Fruit fly (Drosophila melanogaster): ENCODE measurements around the gene Npc2f.

The Npc2f gene

DNA sequence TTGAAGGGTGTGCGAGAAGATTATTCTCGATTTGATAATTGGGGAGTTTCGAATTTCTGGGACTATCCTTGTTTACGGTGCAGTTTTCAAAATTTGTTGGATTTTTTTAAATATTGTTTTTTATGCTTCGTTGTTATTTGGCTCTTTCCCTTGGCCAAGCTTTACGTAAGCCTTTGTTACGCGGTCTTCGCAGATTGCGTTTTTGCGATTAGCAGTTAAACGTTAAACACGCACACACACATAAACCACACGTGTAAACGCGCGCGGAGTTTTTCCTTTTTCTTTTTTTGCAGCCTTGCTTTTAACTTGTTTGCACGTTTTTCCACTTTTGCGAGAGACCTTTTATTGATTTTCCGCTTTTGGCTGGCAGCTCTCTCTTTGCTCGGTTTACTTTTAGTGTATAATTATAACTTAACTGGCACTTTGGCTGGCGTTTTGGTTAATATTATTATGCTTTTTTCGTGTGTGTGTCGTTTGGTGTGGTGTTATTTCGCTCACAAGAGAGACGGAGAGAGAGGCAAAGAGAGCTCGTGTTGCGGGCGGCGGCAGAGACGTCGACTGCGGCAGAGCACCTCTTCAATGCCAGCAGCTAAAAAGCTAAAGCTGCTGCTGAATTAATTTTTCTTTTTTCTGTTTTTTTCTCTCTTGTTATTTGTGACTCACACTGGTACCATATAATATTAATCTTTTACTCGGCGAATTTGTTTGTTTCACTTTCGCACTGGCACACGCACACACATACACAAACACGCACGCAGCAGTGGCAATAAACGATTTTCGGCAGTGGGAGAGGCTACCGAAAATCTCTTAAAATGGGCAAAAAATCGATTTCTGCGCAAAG is 33.0 kb upstream of the Npc2f start:
- TF ChIP-seq lola (GFP tag; optimal IDR thresholded peaks at IDR 0.05) (peak; percentile 19), sage (GFP tag; optimal IDR thresholded peaks at IDR 0.05) (no peak), Dif (GFP tag; optimal IDR thresholded peaks at IDR 0.05; ENCODE audit: partially characterized antibody) (peak; percentile 56), Mio (GFP tag; optimal IDR thresholded peaks at IDR 0.05) (no peak), jim (GFP tag; optimal IDR thresholded peaks at IDR 0.05) (no peak), Hr83 (GFP tag; optimal IDR thresholded peaks at IDR 0.05; ENCODE audit: poor library complexity, severe bottlenecking) (no peak), Jra (GFP tag; optimal IDR thresholded peaks at IDR 0.05) (peak; percentile 15), Rel (GFP tag; optimal IDR thresholded peaks at IDR 0.05) (peak; percentile 60), Rel (tag; optimal IDR thresholded peaks at IDR 0.05) (no peak), rgr (GFP tag; optimal IDR thresholded peaks at IDR 0.05) (no peak), CG9705 (GFP tag; optimal IDR thresholded peaks at IDR 0.05) (no peak), dsf (GFP tag; optimal IDR thresholded peaks at IDR 0.05; ENCODE audit: borderline replicate concordance) (no peak), dl (GFP tag; optimal IDR thresholded peaks at IDR 0.05; ENCODE audit: insufficient read depth in 1 of 2, partially characterized antibody in 2 of 2) (peak in 1 of 2 experiments; percentile 60), CG32264 (GFP tag; optimal IDR thresholded peaks at IDR 0.05) (no peak), Dfd (GFP tag; optimal IDR thresholded peaks at IDR 0.05) (no peak)

dm6 chr3R:24105312-24105902 is 32.3 kb upstream of the Npc2f start, which contains the start of gene Syx1A:
Gene Syx1A (minus strand): TSS chr3R:24105763.
- TF ChIP-seq ey (GFP tag; optimal IDR thresholded peaks at IDR 0.05) (no peak), tai (GFP tag; optimal IDR thresholded peaks at IDR 0.05) (no peak), CG9705 (GFP tag; optimal IDR thresholded peaks at IDR 0.05) (no peak), Abd-B (GFP tag; optimal IDR thresholded peaks at IDR 0.05) (no peak), brk (GFP tag; optimal IDR thresholded peaks at IDR 0.05) (no peak), Rel (GFP tag; optimal IDR thresholded peaks at IDR 0.05) (no peak), Rel (tag; optimal IDR thresholded peaks at IDR 0.05) (peak; percentile 68), woc (GFP tag; optimal IDR thresholded peaks at IDR 0.05) (peak; percentile 6), rgr (GFP tag; optimal IDR thresholded peaks at IDR 0.05) (no peak), psq (GFP tag; optimal IDR thresholded peaks at IDR 0.05) (peak; percentile 100), OdsH (GFP tag; optimal IDR thresholded peaks at IDR 0.05) (no peak), Dfd (GFP tag; optimal IDR thresholded peaks at IDR 0.05) (no peak), GATAd (GFP tag; optimal IDR thresholded peaks at IDR 0.05) (no peak), sv (GFP tag; optimal IDR thresholded peaks at IDR 0.05) (no peak), pan (optimal IDR thresholded peaks at IDR 0.05) (no peak), Hr78 (GFP tag; optimal IDR thresholded peaks at IDR 0.05) (no peak), sage (GFP tag; optimal IDR thresholded peaks at IDR 0.05) (no peak), dl (GFP tag; optimal IDR thresholded peaks at IDR 0.05; ENCODE audit: insufficient read depth in 1 of 2, partially characterized antibody in 2 of 2) (no peak), Vsx2 (GFP tag; optimal IDR thresholded peaks at IDR 0.05; ENCODE audit: partially characterized antibody) (no peak), Hr83 (GFP tag; optimal IDR thresholded peaks at IDR 0.05; ENCODE audit: poor library complexity, severe bottlenecking) (no peak), Hnf4 (GFP tag; optimal IDR thresholded peaks at IDR 0.05) (peak; percentile 7), jim (GFP tag; optimal IDR thresholded peaks at IDR 0.05) (no peak), CrebA (GFP tag; optimal IDR thresholded peaks at IDR 0.05; ENCODE audit: borderline replicate concordance) (no peak), dsf (GFP tag; optimal IDR thresholded peaks at IDR 0.05; ENCODE audit: borderline replicate concordance) (no peak), usp (GFP tag; optimal IDR thresholded peaks at IDR 0.05) (no peak), fru (GFP tag; optimal IDR thresholded peaks at IDR 0.05) (peak; percentile 24), br (GFP tag; optimal IDR thresholded peaks at IDR 0.05) (peak; percentile 35), CG32264 (GFP tag; optimal IDR thresholded peaks at IDR 0.05) (no peak), Myc (optimal IDR thresholded peaks at IDR 0.05) (no peak), h (GFP tag; optimal IDR thresholded peaks at IDR 0.05) (peak; percentile 26), Sp1 (GFP tag; optimal IDR thresholded peaks at IDR 0.05) (peak; percentile 17), Dif (GFP tag; optimal IDR thresholded peaks at IDR 0.05; ENCODE audit: partially characterized antibody) (no peak), HLH106 (tag; optimal IDR thresholded peaks at IDR 0.05) (peak; percentile 23), dmrt93B (GFP tag; optimal IDR thresholded peaks at IDR 0.05) (no peak), Mio (GFP tag; optimal IDR thresholded peaks at IDR 0.05) (no peak), Jra (GFP tag; optimal IDR thresholded peaks at IDR 0.05) (no peak), N (GFP tag; optimal IDR thresholded peaks at IDR 0.05) (no peak), foxo (GFP tag; optimal IDR thresholded peaks at IDR 0.05) (peak in 1 of 2 experiments; percentile 13), lola (GFP tag; optimal IDR thresholded peaks at IDR 0.05) (peak; percentile 46)
